Worm (Caenorhabditis elegans): ENCODE results near the gene snf-12.

The snf-12 gene

ce11 chrX:8995527-8995946 is 33.7 kb upstream of the snf-12 start (continued):
- peak; percentile 16 for TF ChIP-seq lir-3 (tag; optimal IDR thresholded peaks at IDR 0.05; ENCODE audit: poor library complexity)
- peak; percentile 36 for TF ChIP-seq xbp-1 (tag; optimal IDR thresholded peaks at IDR 0.05)

- TF ChIP-seq egl-13 (tag; optimal IDR thresholded peaks at IDR 0.05) (no peak), fkh-10 (GFP tag; optimal IDR thresholded peaks at IDR 0.05) (peak; percentile 89), lin-14 (GFP tag; optimal IDR thresholded peaks at IDR 0.05) (peak; percentile 66)
These were observed 32.7 kb upstream of the snf-12 start for ce11 chrX:8996496-8997116.

ce11 chrX:8997450-8998075 is 31.7 kb upstream of the snf-12 start, which contains the start of gene C24A3.2:
C24A3.2 (plus strand) TSS chrX:8997500.
- TF ChIP-seq nhr-71 (tag; optimal IDR thresholded peaks at IDR 0.05), result peak; percentile 16
- peak; percentile 67 for TF ChIP-seq lin-14 (GFP tag; optimal IDR thresholded peaks at IDR 0.05)
- no peak for TF ChIP-seq lin-39 (tag; optimal IDR thresholded peaks at IDR 0.05)
- TF ChIP-seq ceh-90 (tag; optimal IDR thresholded peaks at IDR 0.05), result no peak
- no peak for TF ChIP-seq F16B12.6 (tag; optimal IDR thresholded peaks at IDR 0.05)
- TF ChIP-seq swsn-7 (tag; optimal IDR thresholded peaks at IDR 0.05), result no peak
- TF ChIP-seq mef-2 (tag; optimal IDR thresholded peaks at IDR 0.05), result no peak
- no peak for TF ChIP-seq dpl-1 (GFP tag; optimal IDR thresholded peaks at IDR 0.05)
- TF ChIP-seq nhr-12 (tag; optimal IDR thresholded peaks at IDR 0.05), result no peak
- TF ChIP-seq ceh-8 (GFP tag; optimal IDR thresholded peaks at IDR 0.05), result peak; percentile 40
- no peak for TF ChIP-seq nhr-47 (tag; optimal IDR thresholded peaks at IDR 0.05)
- no peak for TF ChIP-seq egl-27 (tag; optimal IDR thresholded peaks at IDR 0.05)
- no peak for TF ChIP-seq aha-1 (tag; optimal IDR thresholded peaks at IDR 0.05)
- peak in 1 of 2 experiments; percentile 25 for TF ChIP-seq lsy-2 (tag; optimal IDR thresholded peaks at IDR 0.05)
- no peak for TF ChIP-seq ceh-88 (GFP tag; IDR thresholded peaks at IDR 0.05)
- no peak for TF ChIP-seq isw-1 (GFP tag; IDR thresholded peaks at IDR 0.05)
- TF ChIP-seq unc-130 (tag; optimal IDR thresholded peaks at IDR 0.05), result no peak

ce11 chrX:8998809-8999208 is 30.5 kb upstream of the snf-12 start, which contains the start of gene C24A3.1:
C24A3.1 (plus strand) TSS chrX:8999071.
- TF ChIP-seq ztf-4 (tag; optimal IDR thresholded peaks at IDR 0.05) (no peak), efl-1 (optimal IDR thresholded peaks at IDR 0.05) (no peak), efl-1 (GFP tag; optimal IDR thresholded peaks at IDR 0.05 in 1 of 2) (no peak), unc-30 (tag; optimal IDR thresholded peaks at IDR 0.05) (no peak), aly-2 (tag; optimal IDR thresholded peaks at IDR 0.05) (no peak), swsn-7 (tag; optimal IDR thresholded peaks at IDR 0.05) (no peak), lir-3 (tag; optimal IDR thresholded peaks at IDR 0.05; ENCODE audit: poor library complexity) (no peak), mep-1 (tag; optimal IDR thresholded peaks at IDR 0.05) (no peak), alr-1 (tag; optimal IDR thresholded peaks at IDR 0.05; ENCODE audit: borderline replicate concordance) (no peak), egl-27 (tag; optimal IDR thresholded peaks at IDR 0.05) (no peak), xbp-1 (tag; optimal IDR thresholded peaks at IDR 0.05) (no peak), ces-1 (GFP tag; optimal IDR thresholded peaks at IDR 0.05) (no peak), pqm-1 (tag; optimal IDR thresholded peaks at IDR 0.05) (no peak), dsc-1 (tag; optimal IDR thresholded peaks at IDR 0.05) (no peak)

- TF ChIP-seq lsy-2 (tag; optimal IDR thresholded peaks at IDR 0.05), result no peak
- TF ChIP-seq fos-1 (tag; optimal IDR thresholded peaks at IDR 0.05), result no peak
- no peak for TF ChIP-seq ceh-8 (GFP tag; optimal IDR thresholded peaks at IDR 0.05)
- no peak for TF ChIP-seq nhr-47 (tag; optimal IDR thresholded peaks at IDR 0.05)
These were observed 18.9 kb upstream of the snf-12 start, which contains the start of gene C24A3.9 for ce11 chrX:9010418-9010817. C24A3.9 (minus strand) TSS chrX:9010518.

Data from whole organism, L1 larva.